Fruit fly (Drosophila melanogaster): ENCODE results near the gene Fas2.

dm6 chrX:4105830-4106233, 100.1 kb downstream of the Fas2 start, which contains the start of gene cib:
- TF ChIP-seq CG14711 (tag; optimal IDR thresholded peaks at IDR 0.05) (peak; percentile 42), CG5204 (GFP tag; optimal IDR thresholded peaks at IDR 0.05) (no peak), pad (GFP tag; optimal IDR thresholded peaks at IDR 0.05) (no peak), CG11617 (GFP tag; optimal IDR thresholded peaks at IDR 0.05) (no peak), cic (GFP tag; optimal IDR thresholded peaks at IDR 0.05) (peak; percentile 7), tj (GFP tag; optimal IDR thresholded peaks at IDR 0.05) (no peak), toe (GFP tag; optimal IDR thresholded peaks at IDR 0.05) (no peak), kay (GFP tag; ENCODE audit: borderline replicate concordance) (no peak), CG1620 (GFP tag; optimal IDR thresholded peaks at IDR 0.05) (peak; percentile 56), Hr96 (GFP tag; optimal IDR thresholded peaks at IDR 0.05) (peak; percentile 53), Mnt (GFP tag; optimal IDR thresholded peaks at IDR 0.05) (peak; percentile 67), bab1 (GFP tag; optimal IDR thresholded peaks at IDR 0.05) (peak; percentile 90)

Data from whole organism, adult.